Fruit fly (Drosophila melanogaster) whole organism, pupa: ENCODE data around the gene Wnt4.

ENCODE experiments used
- CG10348 ChIP-seq: fragments of 200-800 bp; sonication (Bioruptor generic); IDR thresholded peaks from 2 replicates; pipeline ENCODE4 v1.3.6; 2022; ENCODE audit warnings: missing biosample characterization, missing genetic modification characterization
- CG12605 ChIP-seq: fragments of 200-800 bp; sonication (Bioruptor generic); IDR thresholded peaks from 2 replicates; pipeline ENCODE4 v1.3.6; 2022; ENCODE audit warnings: missing biosample characterization, missing genetic modification characterization
- CG13204 ChIP-seq: fragments of 200-800 bp; sonication (Bioruptor generic); optimal IDR thresholded peaks from 2 replicates; lab custom pipeline; 2018; ENCODE audit warnings: missing biosample characterization, mild to moderate bottlenecking, missing genetic modification characterization, moderate library complexity
- CG14655 ChIP-seq: fragments of 200-800 bp; sonication (Bioruptor generic); optimal IDR thresholded peaks from 3 replicates; lab custom pipeline; 2017; ENCODE audit warnings: mild to moderate bottlenecking, missing biosample characterization, missing genetic modification reagents, missing genetic modification characterization
- CG15710 ChIP-seq: fragments of 200-800 bp; sonication (Bioruptor generic); optimal IDR thresholded peaks from 2 replicates; lab custom pipeline; 2018; ENCODE audit warnings: missing biosample characterization, mild to moderate bottlenecking, missing genetic modification characterization, moderate library complexity
- CG17806 ChIP-seq: fragments of 200-800 bp; sonication (Bioruptor generic); optimal IDR thresholded peaks from 2 replicates; lab custom pipeline; 2018; ENCODE audit warnings: missing biosample characterization, mild to moderate bottlenecking, missing genetic modification characterization, moderate library complexity
- CG32121 ChIP-seq: fragments of 200-800 bp; sonication (Bioruptor generic); IDR thresholded peaks from 2 replicates; pipeline ENCODE4 v1.3.6; 2022; ENCODE audit warnings: missing biosample characterization, missing genetic modification characterization
- CG34367 ChIP-seq: fragments of 200-800 bp; sonication (Bioruptor generic); optimal IDR thresholded peaks from 2 replicates; lab custom pipeline; 2018; ENCODE audit warnings: missing biosample characterization, mild to moderate bottlenecking, missing genetic modification characterization
- CG4496 ChIP-seq: fragments of 200-800 bp; sonication (Bioruptor generic); IDR thresholded peaks from 3 replicates; pipeline ENCODE4 v1.3.6; 2022; ENCODE audit warnings: missing biosample characterization, missing genetic modification characterization
- CG8159 ChIP-seq: fragments of 200-800 bp; sonication (Bioruptor generic); optimal IDR thresholded peaks from 3 replicates; lab custom pipeline; 2018; ENCODE audit warnings: missing biosample characterization, mild to moderate bottlenecking, missing genetic modification characterization, moderate library complexity
- CG8301 ChIP-seq: fragments of 200-800 bp; sonication (Bioruptor generic); optimal IDR thresholded peaks from 2 replicates; lab custom pipeline; 2018; ENCODE audit warnings: missing biosample characterization, mild to moderate bottlenecking, missing genetic modification characterization
- CG9948 ChIP-seq: fragments of 200-800 bp; sonication (Bioruptor generic); optimal IDR thresholded peaks from 2 replicates; lab custom pipeline; 2018; ENCODE audit warnings: missing biosample characterization, mild to moderate bottlenecking, missing genetic modification characterization, moderate library complexity
- D1 ChIP-seq: fragments of 200-800 bp; sonication (Bioruptor generic); optimal IDR thresholded peaks from 2 replicates; lab custom pipeline; 2018; ENCODE audit warnings: missing biosample characterization, mild to moderate bottlenecking, missing genetic modification characterization, moderate library complexity
- EcR ChIP-seq: fragments of 200-800 bp; sonication (Bioruptor generic); optimal IDR thresholded peaks from 3 replicates; lab custom pipeline; 2019; ENCODE audit warnings: missing biosample characterization, missing genetic modification characterization, mild to moderate bottlenecking, moderate library complexity, missing genetic modification reagents
- Ets98B ChIP-seq: fragments of 200-800 bp; sonication (Bioruptor generic); IDR thresholded peaks from 2 replicates; pipeline ENCODE4 v1.3.6; 2022; ENCODE audit warnings: missing biosample characterization, missing genetic modification characterization
- Pif1A ChIP-seq: fragments of 200-800 bp; sonication (Bioruptor generic); optimal IDR thresholded peaks from 3 replicates; lab custom pipeline; 2016; ENCODE audit warnings: missing biosample characterization, missing genetic modification characterization
- Pif1B ChIP-seq: fragments of 200-800 bp; sonication (Bioruptor generic); optimal IDR thresholded peaks from 3 replicates; lab custom pipeline; 2016; ENCODE audit warnings: missing biosample characterization, missing genetic modification characterization
- Snoo ChIP-seq: fragments of 200-800 bp; sonication (Bioruptor generic); optimal IDR thresholded peaks from 3 replicates; lab custom pipeline; 2017; ENCODE audit warnings: missing biosample characterization, mild to moderate bottlenecking, missing genetic modification characterization, inconsistent platforms
- fd96Ca ChIP-seq: fragments of 200-800 bp; sonication (Bioruptor generic); IDR thresholded peaks from 3 replicates; pipeline ENCODE4 v1.3.6; 2022; ENCODE audit warnings: missing biosample characterization, missing genetic modification characterization
- gl ChIP-seq: fragments of 200-800 bp; sonication (Bioruptor generic); optimal IDR thresholded peaks from 2 replicates; lab custom pipeline; 2018; ENCODE audit warnings: missing biosample characterization, mild to moderate bottlenecking, missing genetic modification characterization
- rn ChIP-seq: fragments of 200-800 bp; sonication (Bioruptor generic); IDR thresholded peaks from 2 replicates; pipeline ENCODE4 v1.3.6; 2022; ENCODE audit warnings: missing biosample characterization, missing genetic modification characterization

Wnt4 gene

dm6 chr2L:7319335-7319734, 42.4 kb upstream of the Wnt4 start:
- TF ChIP-seq Snoo (tag; lab: Kevin White, UChicago) (peak; percentile 19), gl (tag; lab: Kevin White, UChicago) (no peak), fd96Ca (no peak), CG32121 (GFP tag; lab: Robert Waterston, UW) (no peak), Pif1A (GFP tag; lab: Kevin White, UChicago) (peak; percentile 10), CG10348 (GFP tag; lab: Robert Waterston, UW) (no peak), Pif1B (no peak), CG8301 (tag; lab: Kevin White, UChicago) (no peak), CG9948 (tag; lab: Kevin White, UChicago) (peak; percentile 4), D1 (tag; lab: Kevin White, UChicago) (no peak), CG8159 (peak; percentile 18), CG17806 (tag; lab: Kevin White, UChicago) (peak; percentile 5), CG34367 (tag; lab: Kevin White, UChicago) (no peak)

dm6 chr2L:7315523-7315922, 38.6 kb upstream of the Wnt4 start:
- TF ChIP-seq D1 (tag; lab: Kevin White, UChicago) (no peak), rn (no peak), gl (tag; lab: Kevin White, UChicago) (no peak), CG8301 (tag; lab: Kevin White, UChicago) (no peak), CG32121 (GFP tag; lab: Robert Waterston, UW) (no peak), CG12605 (GFP tag; lab: Robert Waterston, UW) (no peak), Pif1A (GFP tag; lab: Kevin White, UChicago) (no peak), CG34367 (tag; lab: Kevin White, UChicago) (no peak), CG4496 (GFP tag; lab: Robert Waterston, UW) (no peak), Snoo (tag; lab: Kevin White, UChicago) (no peak), CG13204 (GFP tag; lab: Kevin White, UChicago) (no peak), CG10348 (GFP tag; lab: Robert Waterston, UW) (no peak), CG15710 (no peak), Pif1B (no peak), CG8159 (no peak), CG17806 (tag; lab: Kevin White, UChicago) (no peak), fd96Ca (no peak), CG14655 (no peak), Ets98B (no peak)
- TF ChIP-seq, all 21 proteins: peak for 0

dm6 chr2L:7313233-7313858, 36.4 kb upstream of the Wnt4 start:
- TF ChIP-seq CG8301 (tag; lab: Kevin White, UChicago) (peak; percentile 84), Snoo (tag; lab: Kevin White, UChicago) (no peak), CG15710 (peak; percentile 79), Pif1A (GFP tag; lab: Kevin White, UChicago) (peak; percentile 89), gl (tag; lab: Kevin White, UChicago) (peak; percentile 36), CG32121 (GFP tag; lab: Robert Waterston, UW) (peak; percentile 87), CG10348 (GFP tag; lab: Robert Waterston, UW) (no peak), Ets98B (peak; percentile 93), CG8159 (peak; percentile 80), fd96Ca (peak; percentile 91), D1 (tag; lab: Kevin White, UChicago) (peak; percentile 32), CG12605 (GFP tag; lab: Robert Waterston, UW) (peak; percentile 92), EcR (GFP tag; lab: Kevin White, UChicago) (no peak), CG34367 (tag; lab: Kevin White, UChicago) (peak; percentile 83), Pif1B (peak; percentile 75), rn (peak; percentile 67), CG9948 (tag; lab: Kevin White, UChicago) (peak; percentile 75), CG14655 (peak; percentile 84), CG17806 (tag; lab: Kevin White, UChicago) (peak; percentile 81), CG4496 (GFP tag; lab: Robert Waterston, UW) (peak; percentile 95), CG13204 (GFP tag; lab: Kevin White, UChicago) (peak; percentile 67)

- no peak for TF ChIP-seq CG4496 (GFP tag; lab: Robert Waterston, UW)
- TF ChIP-seq CG13204 (GFP tag; lab: Kevin White, UChicago) = no peak
- TF ChIP-seq gl (tag; lab: Kevin White, UChicago) = no peak
- TF ChIP-seq CG32121 (GFP tag; lab: Robert Waterston, UW) = no peak
Observed at dm6 chr2L:7311467-7311866, 34.5 kb upstream of the Wnt4 start.

- TF ChIP-seq CG14655 (no peak), Pif1B (peak; percentile 9), CG8301 (tag; lab: Kevin White, UChicago) (no peak), EcR (GFP tag; lab: Kevin White, UChicago) (peak; percentile 39), CG12605 (GFP tag; lab: Robert Waterston, UW) (no peak), rn (no peak), CG4496 (GFP tag; lab: Robert Waterston, UW) (peak; percentile 53; the same call in 2 of the 3 replicates), gl (tag; lab: Kevin White, UChicago) (peak; percentile 38), CG32121 (GFP tag; lab: Robert Waterston, UW) (peak; percentile 43; the same call in 1 of the 2 replicates), Ets98B (0 out of 2 replicates have a peak, but pooled peaks have one; percentile 18), CG8159 (peak; percentile 17), CG17806 (tag; lab: Kevin White, UChicago) (no peak), Snoo (tag; lab: Kevin White, UChicago) (no peak), CG13204 (GFP tag; lab: Kevin White, UChicago) (peak; percentile 21), CG15710 (no peak), CG34367 (tag; lab: Kevin White, UChicago) (no peak), fd96Ca (peak; percentile 41; the same call in 1 of the 3 replicates), Pif1A (GFP tag; lab: Kevin White, UChicago) (peak; percentile 30), CG9948 (tag; lab: Kevin White, UChicago) (no peak), CG10348 (GFP tag; lab: Robert Waterston, UW) (no peak), D1 (tag; lab: Kevin White, UChicago) (no peak)
Observed at dm6 chr2L:7306782-7307181, 29.8 kb upstream of the Wnt4 start, which contains the start of gene wg. Gene wg (plus strand): TSS chr2L:7307159.
